Fruit fly (Drosophila melanogaster) whole organism, embryonic: Measurements from ENCODE around the gene CG14341.
A peak's percentile ranks its signal among the peaks of the same experiment; 100 is the strongest.

Experiments used
- Abd-B ChIP-seq: fragments of 200-800 bp; sonication (Bioruptor generic); optimal IDR thresholded peaks from 2 replicates; lab custom pipeline; 2018; ENCODE audit warnings: missing biosample characterization, mild to moderate bottlenecking, missing genetic modification characterization, moderate library complexity
- Antp ChIP-seq: fragments of 200-800 bp; sonication (Bioruptor generic); optimal IDR thresholded peaks from 3 replicates; lab custom pipeline; 2016; ENCODE audit warnings: missing biosample characterization, missing genetic modification characterization
- Bdp1 ChIP-seq: fragments of 200-800 bp; sonication (Bioruptor generic); optimal IDR thresholded peaks from 3 replicates; lab custom pipeline; 2016; ENCODE audit warnings: missing biosample characterization, missing genetic modification characterization
- CG10274 ChIP-seq: fragments of 200-800 bp; sonication (Bioruptor generic); optimal IDR thresholded peaks from 3 replicates; lab custom pipeline; 2017; ENCODE audit warnings: missing biosample characterization, mild to moderate bottlenecking, missing genetic modification characterization
- CG10366 ChIP-seq: fragments of 200-800 bp; sonication (Bioruptor generic); IDR thresholded peaks from 2 replicates; pipeline ENCODE4 v1.3.6; 2022; ENCODE audit warnings: missing biosample characterization, missing genetic modification characterization
- CG10979 ChIP-seq: fragments of 200-800 bp; sonication (Bioruptor generic); optimal IDR thresholded peaks from 2 replicates; lab custom pipeline; 2018; ENCODE audit warnings: missing biosample characterization, mild to moderate bottlenecking, missing genetic modification characterization, moderate library complexity
- CG11696 ChIP-seq: fragments of 200-800 bp; sonication (Bioruptor generic); IDR thresholded peaks from 2 replicates; pipeline ENCODE4 v1.3.6; 2022; ENCODE audit warnings: missing biosample characterization, missing genetic modification characterization
- CG13287 ChIP-seq: fragments of 200-800 bp; sonication (Bioruptor generic); IDR thresholded peaks from 2 replicates; pipeline ENCODE4 v1.3.6; 2022; ENCODE audit warnings: missing biosample characterization, missing genetic modification characterization; ENCODE audit not compliant: partially characterized antibody
- CG13775 ChIP-seq: fragments of 200-800 bp; sonication (Bioruptor generic); optimal IDR thresholded peaks from 3 replicates; lab custom pipeline; 2017; ENCODE audit warnings: missing biosample characterization, mild to moderate bottlenecking, missing genetic modification characterization
- CG14965 ChIP-seq: fragments of 200-800 bp; sonication (Bioruptor generic); optimal IDR thresholded peaks from 2 replicates; lab custom pipeline; 2016; ENCODE audit warnings: missing biosample characterization, missing genetic modification characterization, borderline replicate concordance
- CG15601 ChIP-seq: fragments of 200-800 bp; sonication (Bioruptor generic); optimal IDR thresholded peaks from 3 replicates; lab custom pipeline; 2019; ENCODE audit warnings: missing biosample characterization, mild to moderate bottlenecking, missing genetic modification characterization, moderate library complexity
- CG15696 ChIP-seq: fragments of 200-800 bp; sonication (Bioruptor generic); optimal IDR thresholded peaks from 2 replicates; lab custom pipeline; 2019; ENCODE audit warnings: missing biosample characterization, mild to moderate bottlenecking, missing genetic modification characterization, moderate library complexity
- CG16815 ChIP-seq: fragments of 200-800 bp; sonication (Bioruptor generic); optimal IDR thresholded peaks from 3 replicates; lab custom pipeline; 2017; ENCODE audit warnings: missing biosample characterization, mild to moderate bottlenecking, missing genetic modification characterization
- CG17361 ChIP-seq: fragments of 200-800 bp; sonication (Bioruptor generic); IDR thresholded peaks from 3 replicates; pipeline ENCODE4 v1.3.6; 2022; ENCODE audit warnings: missing biosample characterization, missing genetic modification characterization
- CG30020 ChIP-seq: fragments of 200-800 bp; optimal IDR thresholded peaks from 2 replicates; lab custom pipeline; 2019; ENCODE audit warnings: missing biosample characterization, mild to moderate bottlenecking, missing genetic modification characterization, moderate library complexity
- CG31388 ChIP-seq: fragments of 200-800 bp; sonication (Bioruptor generic); optimal IDR thresholded peaks from 2 replicates; lab custom pipeline; 2016; ENCODE audit warnings: missing biosample characterization, missing genetic modification characterization
- CG42726 ChIP-seq: fragments of 200-800 bp; sonication (Bioruptor generic); IDR thresholded peaks from 2 replicates; pipeline ENCODE4 v1.3.6; 2022; ENCODE audit warnings: missing biosample characterization, missing genetic modification characterization; ENCODE audit not compliant: partially characterized antibody
- CG4282 ChIP-seq: fragments of 200-800 bp; sonication (Bioruptor generic); optimal IDR thresholded peaks from 2 replicates; lab custom pipeline; 2016; ENCODE audit warnings: missing biosample characterization, missing genetic modification characterization
- CG4820 ChIP-seq: fragments of 200-800 bp; sonication (Bioruptor generic); optimal IDR thresholded peaks from 3 replicates; lab custom pipeline; 2016; ENCODE audit warnings: missing biosample characterization, missing genetic modification characterization
- CG5180 ChIP-seq: fragments of 200-800 bp; sonication (Bioruptor generic); optimal IDR thresholded peaks from 3 replicates; lab custom pipeline; 2017; ENCODE audit warnings: missing biosample characterization, missing genetic modification characterization, mild to moderate bottlenecking, moderate library complexity, missing genetic modification reagents
- CG6175 ChIP-seq: fragments of 200-800 bp; sonication (Bioruptor generic); IDR thresholded peaks from 3 replicates; pipeline ENCODE4 v1.3.6; 2022; ENCODE audit warnings: missing biosample characterization, missing genetic modification characterization
- CG6272 ChIP-seq: fragments of 200-800 bp; sonication (Bioruptor generic); IDR thresholded peaks from 2 replicates; pipeline ENCODE4 v1.3.6; 2022; ENCODE audit warnings: missing biosample characterization, missing genetic modification characterization
- CG7963 ChIP-seq: fragments of 200-800 bp; sonication (Bioruptor generic); IDR thresholded peaks from 3 replicates; pipeline ENCODE4 v1.3.6; 2022; ENCODE audit warnings: missing biosample characterization, missing genetic modification characterization; ENCODE audit not compliant: partially characterized antibody
- CG8359 ChIP-seq: fragments of 200-800 bp; sonication (Bioruptor generic); optimal IDR thresholded peaks from 2 replicates; lab custom pipeline; 2017; ENCODE audit warnings: missing biosample characterization, mild to moderate bottlenecking, missing genetic modification characterization, borderline replicate concordance
- CG8944 ChIP-seq: fragments of 200-800 bp; sonication (Bioruptor generic); optimal IDR thresholded peaks from 3 replicates; lab custom pipeline; 2016; ENCODE audit warnings: missing biosample characterization, missing genetic modification characterization
- CG9797 ChIP-seq: fragments of 200-800 bp; sonication (Bioruptor generic); optimal IDR thresholded peaks from 3 replicates; lab custom pipeline; 2018; ENCODE audit warnings: missing biosample characterization, mild to moderate bottlenecking, missing genetic modification characterization
- Eip74EF ChIP-seq, 2 experiments: fragments of 200-800 bp in 1 of 2; fragments of >200 bp in 1 of 2; sonication (Bioruptor generic) in 1 of 2; optimal IDR thresholded peaks; 2 replicates each; lab custom pipeline; 2017 to 2019; ENCODE audit warnings: missing biosample characterization in 2 of 2, missing genetic modification characterization in 2 of 2, mild to moderate bottlenecking in 1 of 2, moderate library complexity in 1 of 2
- Ets65A ChIP-seq: fragments of 200-800 bp; sonication (Bioruptor generic); peaks from one replicate; lab custom pipeline; 2016; ENCODE audit warnings: missing biosample characterization, missing genetic modification characterization
- HmgD ChIP-seq: fragments of 200-800 bp; sonication (Bioruptor generic); optimal IDR thresholded peaks from 3 replicates; lab custom pipeline; 2016; ENCODE audit warnings: missing biosample characterization, missing genetic modification characterization
- Hr39 ChIP-seq: fragments of >200 bp; optimal IDR thresholded peaks from 2 replicates; lab custom pipeline; 2017
- Poxn ChIP-seq: fragments of 200-800 bp; sonication (Bioruptor generic); IDR thresholded peaks from 2 replicates; pipeline ENCODE4 v1.3.6; 2022; ENCODE audit warnings: missing biosample characterization, missing genetic modification characterization
- Spps ChIP-seq: fragments of 200-800 bp; sonication (Bioruptor generic); optimal IDR thresholded peaks from 2 replicates; lab custom pipeline; 2018; ENCODE audit warnings: missing biosample characterization, mild to moderate bottlenecking, missing genetic modification characterization
- al ChIP-seq: fragments of 200-800 bp; sonication (Bioruptor generic); IDR thresholded peaks from 2 replicates; pipeline ENCODE4 v1.3.6; 2022; ENCODE audit warnings: missing biosample characterization, missing genetic modification characterization
- ato ChIP-seq: fragments of 200-800 bp; sonication (Bioruptor generic); IDR thresholded peaks from 2 replicates; pipeline ENCODE4 v1.3.6; 2022; ENCODE audit warnings: missing biosample characterization, missing genetic modification characterization; ENCODE audit not compliant: partially characterized antibody
- bowl ChIP-seq: fragments of 200-800 bp; sonication (Bioruptor generic); IDR thresholded peaks from 2 replicates; pipeline ENCODE4 v1.3.6; 2022; ENCODE audit warnings: missing biosample characterization, missing genetic modification characterization
- btn ChIP-seq: fragments of 200-800 bp; sonication (Bioruptor generic); optimal IDR thresholded peaks from 2 replicates; lab custom pipeline; 2016; ENCODE audit warnings: missing biosample characterization, missing genetic modification characterization
- cg ChIP-seq: fragments of 200-800 bp; sonication (Bioruptor generic); optimal IDR thresholded peaks from 3 replicates; lab custom pipeline; 2019; ENCODE audit warnings: missing biosample characterization, mild to moderate bottlenecking, missing genetic modification characterization, moderate library complexity
- crc ChIP-seq: fragments of 200-800 bp; sonication (Bioruptor generic); optimal IDR thresholded peaks from 2 replicates; lab custom pipeline; 2016; ENCODE audit warnings: missing biosample characterization, missing genetic modification characterization
- da ChIP-seq: fragments of 200-800 bp; sonication (Bioruptor generic); optimal IDR thresholded peaks from 2 replicates; lab custom pipeline; 2016; ENCODE audit warnings: missing biosample characterization, missing genetic modification characterization
- disco-r ChIP-seq: fragments of 200-800 bp; sonication (Bioruptor generic); optimal IDR thresholded peaks from 2 replicates; lab custom pipeline; 2016; ENCODE audit warnings: missing biosample characterization, missing genetic modification characterization
- ftz-f1 ChIP-seq: fragments of 200-800 bp; sonication (Bioruptor generic); optimal IDR thresholded peaks from 2 replicates; lab custom pipeline; 2016; ENCODE audit warnings: missing biosample characterization, missing genetic modification characterization
- gem ChIP-seq: fragments of 200-800 bp; sonication (Bioruptor generic); optimal IDR thresholded peaks from 2 replicates; lab custom pipeline; 2019; ENCODE audit warnings: missing biosample characterization, mild to moderate bottlenecking, missing genetic modification characterization, moderate library complexity
- kni ChIP-seq: fragments of 200-800 bp; sonication (Bioruptor generic); optimal IDR thresholded peaks from 3 replicates; lab custom pipeline; 2017; ENCODE audit warnings: mild to moderate bottlenecking, missing biosample characterization, missing genetic modification reagents, missing genetic modification characterization
- luna ChIP-seq: fragments of 200-800 bp; sonication (Bioruptor generic); optimal IDR thresholded peaks from 2 replicates; lab custom pipeline; 2016; ENCODE audit warnings: missing biosample characterization, missing genetic modification characterization
- pita ChIP-seq: fragments of 200-800 bp; sonication (Bioruptor generic); optimal IDR thresholded peaks from 2 replicates; lab custom pipeline; 2017; ENCODE audit warnings: missing biosample characterization, mild to moderate bottlenecking, missing genetic modification characterization
- psq ChIP-seq: fragments of 200-800 bp; sonication (Bioruptor generic); optimal IDR thresholded peaks from 2 replicates; lab custom pipeline; 2017; ENCODE audit warnings: missing biosample characterization, missing genetic modification characterization
- ranshi ChIP-seq: fragments of 200-800 bp; sonication (Bioruptor generic); IDR thresholded peaks from 2 replicates; pipeline ENCODE4 v1.3.6; 2022; ENCODE audit warnings: missing biosample characterization, missing genetic modification characterization
- salm ChIP-seq: fragments of 200-800 bp; sonication (Bioruptor generic); optimal IDR thresholded peaks from 2 replicates; lab custom pipeline; 2018; ENCODE audit warnings: missing biosample characterization, mild to moderate bottlenecking, missing genetic modification characterization
- stc ChIP-seq: fragments of 200-800 bp; sonication (Bioruptor generic); IDR thresholded peaks from 2 replicates; pipeline ENCODE4 v1.3.6; 2022; ENCODE audit warnings: missing biosample characterization, missing genetic modification characterization
- toy ChIP-seq: fragments of 200-800 bp; sonication (Bioruptor generic); IDR thresholded peaks from 2 replicates; pipeline ENCODE4 v1.3.6; 2022; ENCODE audit warnings: missing biosample characterization, missing genetic modification characterization
- vnd ChIP-seq: fragments of 200-800 bp; sonication (Bioruptor generic); IDR thresholded peaks from 3 replicates; pipeline ENCODE4 v1.3.6; 2022; ENCODE audit warnings: missing biosample characterization, missing genetic modification characterization; ENCODE audit not compliant: partially characterized antibody

Gene CG14341

dm6 chr2L:1169867-1170415, 3.6 kb downstream of the CG14341 start, which contains the start of the genes CG31922 and Plap (continued):
- TF ChIP-seq CG42726 (GFP tag; lab: Robert Waterston, UW) (no peak), toy (GFP tag; lab: Robert Waterston, UW) (no peak), Bdp1 (GFP tag; lab: Kevin White, UChicago) (peak; percentile 64), cg (GFP tag; lab: Kevin White, UChicago) (no peak), Spps (tag; lab: Kevin White, UChicago) (peak; percentile 26), CG6175 (GFP tag; lab: Robert Waterston, UW) (no peak), crc (GFP tag; lab: Kevin White, UChicago) (peak; percentile 32), CG17361 (GFP tag; lab: Robert Waterston, UW) (peak; percentile 77), CG30020 (tag; lab: Kevin White, UChicago) (peak; percentile 68), da (no peak), CG13287 (GFP tag; lab: Robert Waterston, UW) (peak; percentile 95), stc (GFP tag; lab: Robert Waterston, UW) (0 out of 2 replicates have a peak, but pooled peaks have one; percentile 7), CG14965 (GFP tag; lab: Kevin White, UChicago) (no peak), kni (peak; percentile 14), Antp (peak; percentile 57), CG31388 (GFP tag; lab: Kevin White, UChicago) (no peak), CG8359 (GFP tag; lab: Kevin White, UChicago) (no peak), CG15696 (tag; lab: Kevin White, UChicago) (peak; percentile 69), bowl (GFP tag; lab: Robert Waterston, UW) (no peak), al (peak; percentile 65), CG4820 (peak; percentile 56), Hr39 (lab: Kevin White, UChicago) (no peak), CG6272 (GFP tag; lab: Robert Waterston, UW) (peak; percentile 70), CG15601 (tag; lab: Kevin White, UChicago) (peak; percentile 71), vnd (GFP tag; lab: Robert Waterston, UW) (peak; percentile 91), psq (GFP tag; lab: Kevin White, UChicago) (peak; percentile 16), CG11696 (GFP tag; lab: Robert Waterston, UW) (no peak), Poxn (GFP tag; lab: Robert Waterston, UW) (no peak), Ets65A (GFP tag; lab: Kevin White, UChicago) (peak; percentile 95), Abd-B (GFP tag; lab: Kevin White, UChicago) (peak; percentile 59), CG4282 (GFP tag; lab: Kevin White, UChicago) (peak; percentile 17), CG10979 (tag; lab: Kevin White, UChicago) (peak; percentile 54), disco-r (GFP tag; lab: Kevin White, UChicago) (peak; percentile 31), CG7963 (no peak), gem (tag; lab: Kevin White, UChicago) (no peak), CG9797 (peak; percentile 14), salm (tag; lab: Kevin White, UChicago) (no peak), CG10274 (GFP tag; lab: Kevin White, UChicago) (no peak), CG10366 (GFP tag; lab: Robert Waterston, UW) (peak; percentile 38), ftz-f1 (GFP tag; lab: Kevin White, UChicago) (peak; percentile 68), ranshi (GFP tag; lab: Robert Waterston, UW) (no peak), CG8944 (GFP tag; lab: Kevin White, UChicago) (peak; percentile 42), HmgD (GFP tag; lab: Kevin White, UChicago) (no peak), CG16815 (peak; percentile 48), CG5180 (no peak), ato (GFP tag; lab: Robert Waterston, UW) (peak; percentile 53), luna (GFP tag; lab: Kevin White, UChicago) (peak; percentile 21), CG13775 (peak; percentile 80), Eip74EF (GFP tag; optimal IDR thresholded peaks at IDR 0.05; lab: Kevin White, UChicago) (no peak), btn (GFP tag; lab: Kevin White, UChicago) (no peak), pita (GFP tag; lab: Kevin White, UChicago) (no peak)
